Worm (Caenorhabditis elegans): Measurements from ENCODE around the gene C36C9.5.

Gene C36C9.5

ce11 chrX:1674056-1674455 is 29.7 kb downstream of the C36C9.5 start, which contains the start of gene tbx-31:
Gene tbx-31 (minus strand): TSS chrX:1674156.
- no peak for TF ChIP-seq ref-1 (GFP tag; conservative IDR thresholded peaks at IDR 0.05)
- no peak for TF ChIP-seq med-1 (GFP tag; optimal IDR thresholded peaks at IDR 0.05; ENCODE audit: insufficient read depth)
- TF ChIP-seq cog-1 (tag; optimal IDR thresholded peaks at IDR 0.05), result no peak
- TF ChIP-seq ztf-29 (GFP tag; IDR thresholded peaks at IDR 0.05), result no peak
- no peak for TF ChIP-seq T22C8.4 (GFP tag; IDR thresholded peaks at IDR 0.05)
- TF ChIP-seq flt-1 (GFP tag; IDR thresholded peaks at IDR 0.05), result no peak
- TF ChIP-seq klf-2 (GFP tag; conservative IDR thresholded peaks at IDR 0.05), result no peak
- TF ChIP-seq tab-1 (GFP tag; IDR thresholded peaks at IDR 0.05), result no peak
- TF ChIP-seq ztf-23 (GFP tag; IDR thresholded peaks at IDR 0.05), result no peak

- no peak for TF ChIP-seq klf-2 (GFP tag; conservative IDR thresholded peaks at IDR 0.05)
- TF ChIP-seq flt-1 (GFP tag; IDR thresholded peaks at IDR 0.05), result no peak
- TF ChIP-seq tab-1 (GFP tag; IDR thresholded peaks at IDR 0.05), result no peak
- no peak for TF ChIP-seq ztf-29 (GFP tag; IDR thresholded peaks at IDR 0.05)
- TF ChIP-seq ref-1 (GFP tag; conservative IDR thresholded peaks at IDR 0.05), result no peak
- TF ChIP-seq cog-1 (tag; optimal IDR thresholded peaks at IDR 0.05), result no peak
- no peak for TF ChIP-seq T22C8.4 (GFP tag; IDR thresholded peaks at IDR 0.05)
- no peak for TF ChIP-seq ztf-23 (GFP tag; IDR thresholded peaks at IDR 0.05)
- no peak for TF ChIP-seq med-1 (GFP tag; optimal IDR thresholded peaks at IDR 0.05; ENCODE audit: insufficient read depth)
Measured at ce11 chrX:1668748-1669147, 35.0 kb downstream of the C36C9.5 start, which contains the start of gene R09H3.3. Gene R09H3.3 (minus strand): TSS chrX:1668848.

- TF ChIP-seq tab-1 (GFP tag; IDR thresholded peaks at IDR 0.05) (no peak), med-1 (GFP tag; optimal IDR thresholded peaks at IDR 0.05; ENCODE audit: insufficient read depth) (no peak), cog-1 (tag; optimal IDR thresholded peaks at IDR 0.05) (no peak), ref-1 (GFP tag; conservative IDR thresholded peaks at IDR 0.05) (no peak), klf-2 (GFP tag; conservative IDR thresholded peaks at IDR 0.05) (no peak), ztf-23 (GFP tag; IDR thresholded peaks at IDR 0.05) (no peak), ztf-29 (GFP tag; IDR thresholded peaks at IDR 0.05) (no peak), T22C8.4 (GFP tag; IDR thresholded peaks at IDR 0.05) (no peak)
Measured at ce11 chrX:1667056-1667455, 36.7 kb downstream of the C36C9.5 start.

DNA sequence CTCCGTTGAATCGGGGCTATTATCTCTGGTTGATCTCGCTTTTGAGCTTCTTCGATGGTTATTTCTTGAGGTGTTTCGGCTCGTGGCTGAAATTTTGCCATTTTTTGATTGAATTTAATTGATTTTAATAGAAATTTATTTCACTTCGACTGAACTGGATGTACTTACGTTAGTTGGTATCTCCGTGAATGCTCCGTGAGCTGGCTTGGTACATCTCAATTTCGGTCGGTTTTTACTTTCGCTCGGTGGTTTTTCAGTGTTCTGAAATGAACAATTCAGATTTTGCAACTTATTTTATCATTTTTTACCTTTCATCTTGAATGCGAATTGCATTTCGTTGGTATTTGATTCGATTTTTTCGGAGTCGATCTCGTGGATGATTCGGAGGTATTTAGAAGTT is 38.8 kb downstream of the C36C9.5 start, which contains the start of gene R09H3.2:
R09H3.2 (minus strand) TSS at position 101 of the 400 bp plus-strand sequence.
- TF ChIP-seq flt-1 (GFP tag; IDR thresholded peaks at IDR 0.05) (no peak), ref-1 (GFP tag; conservative IDR thresholded peaks at IDR 0.05) (no peak), tab-1 (GFP tag; IDR thresholded peaks at IDR 0.05) (no peak), ztf-23 (GFP tag; IDR thresholded peaks at IDR 0.05) (no peak)

DNA sequence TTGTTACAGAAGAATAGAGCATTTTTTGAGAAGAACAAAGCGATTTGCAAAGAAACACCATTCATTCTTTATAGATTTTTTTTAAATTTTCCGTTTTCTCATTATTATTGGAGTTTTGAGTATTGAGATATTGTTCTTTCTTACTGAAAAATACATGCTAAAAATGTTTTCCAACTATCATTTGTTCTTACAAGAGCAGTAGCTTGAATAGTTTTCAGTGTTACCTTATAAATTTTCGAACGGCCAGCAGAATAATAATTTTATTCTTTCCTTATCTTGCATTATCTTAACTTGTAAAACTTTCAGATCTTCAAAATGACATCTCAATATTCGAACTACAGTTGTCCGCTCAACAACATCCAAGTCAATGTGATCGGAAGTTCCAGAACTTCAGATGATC is 48.5 kb downstream of the C36C9.5 start, which contains the start of gene tbx-32:
tbx-32 (plus strand) TSS at position 301 of the 400 bp plus-strand sequence.
- TF ChIP-seq ztf-29 (GFP tag; IDR thresholded peaks at IDR 0.05), result no peak
- TF ChIP-seq med-1 (GFP tag; optimal IDR thresholded peaks at IDR 0.05; ENCODE audit: insufficient read depth), result no peak
- no peak for TF ChIP-seq cog-1 (tag; optimal IDR thresholded peaks at IDR 0.05)
- no peak for TF ChIP-seq ref-1 (GFP tag; conservative IDR thresholded peaks at IDR 0.05)
- TF ChIP-seq T22C8.4 (GFP tag; IDR thresholded peaks at IDR 0.05), result no peak
- TF ChIP-seq klf-2 (GFP tag; conservative IDR thresholded peaks at IDR 0.05), result no peak
- TF ChIP-seq flt-1 (GFP tag; IDR thresholded peaks at IDR 0.05), result no peak
- TF ChIP-seq tab-1 (GFP tag; IDR thresholded peaks at IDR 0.05), result no peak
- TF ChIP-seq ztf-23 (GFP tag; IDR thresholded peaks at IDR 0.05), result no peak

- TF ChIP-seq flt-1 (GFP tag; IDR thresholded peaks at IDR 0.05) (no peak), klf-2 (GFP tag; conservative IDR thresholded peaks at IDR 0.05) (no peak), ztf-23 (GFP tag; IDR thresholded peaks at IDR 0.05) (0 out of 2 replicates have a peak, but pooled peaks have one; percentile 53), cog-1 (tag; optimal IDR thresholded peaks at IDR 0.05) (no peak), T22C8.4 (GFP tag; IDR thresholded peaks at IDR 0.05) (no peak), ztf-29 (GFP tag; IDR thresholded peaks at IDR 0.05) (0 out of 2 replicates have a peak, but pooled peaks have one; percentile 26), med-1 (GFP tag; optimal IDR thresholded peaks at IDR 0.05; ENCODE audit: insufficient read depth) (no peak), tab-1 (GFP tag; IDR thresholded peaks at IDR 0.05) (no peak), ref-1 (GFP tag; conservative IDR thresholded peaks at IDR 0.05) (no peak)
Measured at ce11 chrX:1654146-1654545, 49.6 kb downstream of the C36C9.5 start, which contains the start of gene ZK380.6. Gene ZK380.6 (plus strand): TSS chrX:1654446.

DNA sequence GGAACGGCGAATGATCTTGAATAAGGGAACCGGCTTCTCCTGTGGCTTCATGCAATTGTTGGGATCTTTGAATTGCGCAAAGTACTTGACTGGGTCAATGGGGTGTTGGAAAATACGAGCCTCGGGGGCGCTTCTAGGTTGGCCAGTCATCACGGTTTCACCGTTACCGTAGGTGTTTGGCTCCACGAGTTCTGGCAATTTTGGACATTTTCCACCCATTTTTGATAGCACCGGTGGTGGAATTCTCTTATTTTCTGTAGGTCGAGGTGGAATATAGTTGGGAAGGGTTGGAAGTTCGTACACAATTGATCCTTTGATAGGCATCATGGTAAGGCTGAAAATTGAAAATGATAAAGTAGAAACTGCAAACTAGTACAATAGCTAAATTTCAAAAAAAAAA is 52.1 kb downstream of the C36C9.5 start, which contains the start of gene ZK380.4:
ZK380.4 (minus strand) TSS at position 327 of the 400 bp plus-strand sequence.
- no peak for TF ChIP-seq med-1 (GFP tag; optimal IDR thresholded peaks at IDR 0.05; ENCODE audit: insufficient read depth)
- no peak for TF ChIP-seq T22C8.4 (GFP tag; IDR thresholded peaks at IDR 0.05)
- no peak for TF ChIP-seq klf-2 (GFP tag; conservative IDR thresholded peaks at IDR 0.05)
- no peak for TF ChIP-seq ztf-29 (GFP tag; IDR thresholded peaks at IDR 0.05)
- no peak for TF ChIP-seq cog-1 (tag; optimal IDR thresholded peaks at IDR 0.05)
- TF ChIP-seq flt-1 (GFP tag; IDR thresholded peaks at IDR 0.05), result no peak
- TF ChIP-seq ztf-23 (GFP tag; IDR thresholded peaks at IDR 0.05), result no peak
- TF ChIP-seq tab-1 (GFP tag; IDR thresholded peaks at IDR 0.05), result no peak
- no peak for TF ChIP-seq ref-1 (GFP tag; conservative IDR thresholded peaks at IDR 0.05)
